Worm (Caenorhabditis elegans) whole organism, L4 larva: Measurements from ENCODE around the gene K06H7.1.

Source experiments
- F10B5.3 ChIP-seq: sonication (generic microtip); optimal IDR thresholded peaks from 2 replicates; lab custom pipeline; 2016; ENCODE audit warnings: mild to moderate bottlenecking, missing genetic modification characterization, missing compliant biosample characterization
- F26F4.8 ChIP-seq: fragments of 200-800 bp; sonication (Bioruptor generic); conservative IDR thresholded peaks from 2 replicates; pipeline ENCODE4 v1.3.6; 2022; ENCODE audit warnings: missing genetic modification characterization, missing compliant biosample characterization
- F44E2.7 ChIP-seq: fragments of 200-800 bp; sonication (Bioruptor generic); IDR thresholded peaks from 2 replicates; pipeline ENCODE4 v2.1.2; 2022; ENCODE audit warnings: missing genetic modification characterization, missing compliant biosample characterization
- F49E8.2 ChIP-seq: sonication (generic microtip); optimal IDR thresholded peaks from 2 replicates; lab custom pipeline; 2016; ENCODE audit warnings: missing compliant biosample characterization, mild to moderate bottlenecking, missing genetic modification characterization, borderline replicate concordance
- R02D3.7 ChIP-seq: fragments of 150-350 bp; sonication (generic microtip); optimal IDR thresholded peaks from 3 replicates; lab custom pipeline; 2014; ENCODE audit warnings: missing biosample characterization, missing genetic modification characterization
- T20F7.1 ChIP-seq: fragments of 200-800 bp; sonication (Bioruptor generic); optimal IDR thresholded peaks from 2 replicates; lab custom pipeline; 2018; ENCODE audit warnings: mild to moderate bottlenecking, missing genetic modification characterization, missing compliant biosample characterization
- T26A8.4 ChIP-seq: fragments of 200-800 bp; sonication (Bioruptor generic); IDR thresholded peaks from 2 replicates; pipeline ENCODE4 v1.3.6; 2022; ENCODE audit warnings: missing genetic modification characterization, missing compliant biosample characterization
- Y105C5A.15 ChIP-seq: fragments of 200-800 bp; sonication (Bioruptor generic); IDR thresholded peaks from 2 replicates; pipeline ENCODE4 v1.3.6; 2022; ENCODE audit warnings: missing genetic modification characterization, missing compliant biosample characterization
- ZK337.2 ChIP-seq: fragments of 200-800 bp; sonication (Bioruptor generic); IDR thresholded peaks from 2 replicates; pipeline ENCODE4 v1.3.6; 2022; ENCODE audit warnings: missing genetic modification reagents, missing genetic modification characterization, missing compliant biosample characterization
- ZK546.5 ChIP-seq, 2 experiments: sonication (generic microtip); optimal IDR thresholded peaks; 2 replicates each; lab custom pipeline; 2017; ENCODE audit warnings: missing biosample characterization in 2 of 2, missing genetic modification characterization in 2 of 2
- aly-2 ChIP-seq: sonication (generic microtip); optimal IDR thresholded peaks from 2 replicates; lab custom pipeline; 2018; ENCODE audit warnings: missing biosample characterization, missing genetic modification characterization
- arid-1 ChIP-seq: fragments of 200-800 bp; sonication (Bioruptor generic); conservative IDR thresholded peaks from 2 replicates; pipeline ENCODE4 v1.3.6; 2022; ENCODE audit warnings: missing genetic modification reagents, missing genetic modification characterization, missing compliant biosample characterization
- ceh-20 ChIP-seq: fragments of 200-800 bp; sonication (Bioruptor generic); IDR thresholded peaks from 2 replicates; pipeline ENCODE4 v1.3.6; 2022; ENCODE audit warnings: missing genetic modification reagents, missing genetic modification characterization, missing compliant biosample characterization
- ceh-32 ChIP-seq: sonication (generic microtip); optimal IDR thresholded peaks from 2 replicates; lab custom pipeline; 2016; ENCODE audit warnings: mild to moderate bottlenecking, missing genetic modification characterization, missing compliant biosample characterization; ENCODE audit not compliant: poor library complexity
- ctbp-1 ChIP-seq: fragments of 200-800 bp; sonication (Bioruptor generic); IDR thresholded peaks from 2 replicates; pipeline ENCODE4 v1.3.6; 2022; ENCODE audit warnings: missing genetic modification reagents, missing genetic modification characterization, missing compliant biosample characterization
- daf-12 ChIP-seq: fragments of 150-350 bp; optimal IDR thresholded peaks from 2 replicates; lab custom pipeline; 2014; ENCODE audit warnings: missing biosample characterization, missing genetic modification reagents, missing genetic modification characterization
- daf-16 ChIP-seq, 3 experiments: sonication (generic microtip); optimal IDR thresholded peaks; 2 replicates each; lab custom pipeline; 2016 to 2017; ENCODE audit warnings: missing genetic modification characterization in 3 of 3, missing genetic modification reagents in 3 of 3, mild to moderate bottlenecking in 2 of 3, missing compliant biosample characterization in 2 of 3, missing biosample characterization in 1 of 3, moderate library complexity in 1 of 3
- daf-8 ChIP-seq: fragments of 200-800 bp; sonication (Bioruptor generic); IDR thresholded peaks from 2 replicates; pipeline ENCODE4 v1.3.6; 2022; ENCODE audit warnings: missing genetic modification characterization, missing compliant biosample characterization
- dve-1 ChIP-seq: sonication (generic microtip); optimal IDR thresholded peaks from 2 replicates; lab custom pipeline; 2017; ENCODE audit warnings: antibody characterized with exemption, mild to moderate bottlenecking, missing genetic modification characterization, missing compliant biosample characterization; ENCODE audit not compliant: insufficient read depth
- fkh-10 ChIP-seq: fragments of 150-350 bp; optimal IDR thresholded peaks from 2 replicates; lab custom pipeline; 2014; ENCODE audit warnings: missing biosample characterization, missing genetic modification reagents, missing genetic modification characterization
- gei-8 ChIP-seq: fragments of 200-800 bp; sonication (Bioruptor generic); optimal IDR thresholded peaks from 2 replicates; lab custom pipeline; 2018; ENCODE audit warnings: mild to moderate bottlenecking, missing genetic modification characterization, missing compliant biosample characterization
- hif-1 ChIP-seq, 2 experiments: sonication (generic microtip); optimal IDR thresholded peaks; 2 replicates each; lab custom pipeline; 2016 to 2017; ENCODE audit warnings: missing compliant biosample characterization in 2 of 2, missing genetic modification characterization in 2 of 2, missing genetic modification reagents in 2 of 2, missing genotype in 2 of 2, mild to moderate bottlenecking in 1 of 2
- hlh-11 ChIP-seq: fragments of 200-800 bp; sonication (Bioruptor generic); optimal IDR thresholded peaks from 2 replicates; lab custom pipeline; 2018; ENCODE audit warnings: mild to moderate bottlenecking, missing genetic modification characterization, missing compliant biosample characterization
- hlh-30 ChIP-seq: sonication (generic microtip); optimal IDR thresholded peaks from 2 replicates; lab custom pipeline; 2017; ENCODE audit warnings: antibody characterized with exemption, mild to moderate bottlenecking, missing genetic modification characterization, missing compliant biosample characterization; ENCODE audit not compliant: insufficient read depth
- lin-13 ChIP-seq: fragments of 150-350 bp; optimal IDR thresholded peaks from 2 replicates; lab custom pipeline; 2014; ENCODE audit warnings: missing biosample characterization, missing genetic modification reagents, missing genetic modification characterization
- lin-15B ChIP-seq: fragments of 150-350 bp; sonication (generic microtip); optimal IDR thresholded peaks from 3 replicates; lab custom pipeline; 2014; ENCODE audit warnings: missing biosample characterization, missing genetic modification characterization
- lin-38 ChIP-seq: fragments of 200-800 bp; sonication (Bioruptor generic); IDR thresholded peaks from 2 replicates; pipeline ENCODE4 v1.3.6; 2022; ENCODE audit warnings: missing genetic modification reagents, missing genetic modification characterization, missing compliant biosample characterization
- lir-3 ChIP-seq: sonication (generic microtip); optimal IDR thresholded peaks from 2 replicates; lab custom pipeline; 2016; ENCODE audit warnings: mild to moderate bottlenecking, missing genetic modification characterization, missing compliant biosample characterization
- lsy-2 ChIP-seq, 2 experiments: fragments of 150-350 bp in 1 of 2; sonication (generic microtip) in 1 of 2; optimal IDR thresholded peaks; 2 replicates each; lab custom pipeline; 2014 to 2017; ENCODE audit warnings: missing biosample characterization in 2 of 2, missing genetic modification characterization in 2 of 2
- mdl-1 ChIP-seq, 2 experiments: fragments of 150-350 bp in 1 of 2; sonication (generic microtip) in 1 of 2; optimal IDR thresholded peaks; 2 replicates each; lab custom pipeline; 2014 to 2017; ENCODE audit warnings: missing biosample characterization in 2 of 2, missing genetic modification characterization in 2 of 2
- mdt-29 ChIP-seq: fragments of 200-800 bp; sonication (Bioruptor generic); IDR thresholded peaks from 2 replicates; pipeline ENCODE4 v1.3.6; 2022; ENCODE audit warnings: missing genetic modification reagents, missing genetic modification characterization, missing compliant biosample characterization
- mep-1 ChIP-seq: fragments of 150-350 bp; sonication (generic microtip); optimal IDR thresholded peaks from 3 replicates; lab custom pipeline; 2014; ENCODE audit warnings: missing biosample characterization, missing genetic modification characterization
- nhr-102 ChIP-seq: sonication (generic microtip); optimal IDR thresholded peaks from 2 replicates; lab custom pipeline; 2016; ENCODE audit warnings: mild to moderate bottlenecking, missing genetic modification characterization, moderate library complexity, missing compliant biosample characterization
- nhr-237 ChIP-seq: sonication (generic microtip); optimal IDR thresholded peaks from 2 replicates; lab custom pipeline; 2017; ENCODE audit warnings: missing biosample characterization, missing genetic modification characterization
- nhr-28 ChIP-seq: fragments of 150-350 bp; optimal IDR thresholded peaks from 2 replicates; lab custom pipeline; 2014; ENCODE audit warnings: missing biosample characterization, missing genetic modification characterization
- nhr-48 ChIP-seq: sonication (generic microtip); optimal IDR thresholded peaks from 2 replicates; lab custom pipeline; 2016; ENCODE audit warnings: mild to moderate bottlenecking, missing genetic modification characterization, missing compliant biosample characterization
- nhr-6 ChIP-seq: fragments of 150-350 bp; optimal IDR thresholded peaks from 2 replicates; lab custom pipeline; 2014; ENCODE audit warnings: missing biosample characterization, missing genetic modification characterization
- pqm-1 ChIP-seq: sonication (generic microtip); optimal IDR thresholded peaks from 2 replicates; lab custom pipeline; 2017; ENCODE audit warnings: missing biosample characterization, missing genetic modification characterization
- rbr-2 ChIP-seq: sonication (generic microtip); optimal IDR thresholded peaks from 2 replicates; lab custom pipeline; 2016; ENCODE audit warnings: missing genotype, missing genetic modification characterization, missing compliant biosample characterization
- saeg-2 ChIP-seq: fragments of 200-800 bp; sonication (Bioruptor generic); IDR thresholded peaks from 2 replicates; pipeline ENCODE4 v1.3.6; 2022; ENCODE audit warnings: missing genetic modification reagents, missing genetic modification characterization, missing compliant biosample characterization
- snpc-4 ChIP-seq: fragments of 150-350 bp; optimal IDR thresholded peaks from 2 replicates; lab custom pipeline; 2014; ENCODE audit warnings: missing biosample characterization, missing genetic modification characterization
- spr-1 ChIP-seq: sonication (generic microtip); optimal IDR thresholded peaks from 2 replicates; lab custom pipeline; 2016; ENCODE audit warnings: mild to moderate bottlenecking, missing genetic modification characterization, missing compliant biosample characterization
- spr-3 ChIP-seq: fragments of 200-800 bp; sonication (Bioruptor generic); optimal IDR thresholded peaks from 2 replicates; lab custom pipeline; 2018; ENCODE audit warnings: mild to moderate bottlenecking, missing genetic modification characterization, missing compliant biosample characterization
- tra-1 ChIP-seq: fragments of 200-800 bp; sonication (Bioruptor generic); IDR thresholded peaks from 2 replicates; pipeline ENCODE4 v1.3.6; 2022; ENCODE audit warnings: missing genetic modification reagents, missing genetic modification characterization, missing compliant biosample characterization
- unc-130 ChIP-seq: sonication (generic microtip); optimal IDR thresholded peaks from 2 replicates; lab custom pipeline; 2016; ENCODE audit warnings: missing genetic modification reagents, missing genetic modification characterization, missing compliant biosample characterization
- unc-39 ChIP-seq: sonication (generic microtip); optimal IDR thresholded peaks from 2 replicates; lab custom pipeline; 2017; ENCODE audit warnings: missing biosample characterization, missing genetic modification characterization
- unc-62 ChIP-seq, 3 experiments: fragments of 150-350 bp in 1 of 3; sonication (generic microtip); optimal IDR thresholded peaks in 2 of 3; peaks in 1 of 3; 1 replicate in 1 of 3; 2 replicates in 2 of 3; lab custom pipeline; 2014 to 2017; ENCODE audit warnings: missing biosample characterization in 3 of 3, missing genetic modification characterization in 3 of 3, missing genetic modification reagents in 3 of 3, missing genotype in 1 of 3
- zag-1 ChIP-seq: fragments of 150-350 bp; optimal IDR thresholded peaks from 2 replicates; lab custom pipeline; 2014; ENCODE audit warnings: missing biosample characterization, missing genetic modification characterization
- zfp-2 ChIP-seq: sonication (generic microtip); optimal IDR thresholded peaks from 2 replicates; lab custom pipeline; 2016; ENCODE audit warnings: mild to moderate bottlenecking, missing genetic modification characterization, missing compliant biosample characterization
- zip-2 ChIP-seq: fragments of 150-350 bp; optimal IDR thresholded peaks from 2 replicates; lab custom pipeline; 2014; ENCODE audit warnings: missing biosample characterization, missing genetic modification characterization
- ztf-7 ChIP-seq: fragments of 150-350 bp; optimal IDR thresholded peaks from 2 replicates; lab custom pipeline; 2014; ENCODE audit warnings: missing biosample characterization, missing genetic modification characterization

K06H7.1 gene

DNA sequence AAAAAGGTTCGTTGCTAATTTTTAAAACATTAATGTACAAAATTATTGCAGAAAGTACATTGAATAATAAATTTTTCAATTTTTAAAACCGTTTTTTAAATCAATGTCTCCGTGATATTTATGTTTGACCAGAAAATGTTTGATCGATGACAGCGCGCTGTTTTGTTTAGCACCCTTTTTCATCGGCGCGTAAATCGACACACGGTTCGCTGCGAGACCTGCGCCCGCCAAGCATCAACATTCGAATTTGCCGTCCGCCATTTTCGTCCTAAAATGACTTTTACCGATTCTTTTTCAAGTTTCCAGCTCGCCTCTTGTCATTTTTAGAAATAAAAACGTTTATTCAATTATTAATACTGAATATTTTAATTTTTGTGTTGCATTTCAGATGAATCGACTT is 1.8 kb downstream of the K06H7.1 start, which contains the start of gene plk-1:
plk-1 (plus strand) TSS at position 389 of the 400 bp plus-strand sequence.
- TF ChIP-seq zfp-2 (tag; lab: Kevin White, UChicago) = no peak
- no peak for TF ChIP-seq T26A8.4 (GFP tag; lab: Robert Waterston, UW)
- TF ChIP-seq rbr-2 (tag; lab: Kevin White, UChicago) = no peak
- TF ChIP-seq ztf-7 = no peak
- no peak for TF ChIP-seq aly-2 (tag; lab: Kevin White, UChicago)
- TF ChIP-seq nhr-102 = no peak
- no peak for TF ChIP-seq F26F4.8
- peak; percentile 57 for TF ChIP-seq R02D3.7 (tag; lab: Kevin White, UChicago)
- TF ChIP-seq nhr-48 (tag; lab: Kevin White, UChicago) = no peak
- no peak for TF ChIP-seq mdt-29 (GFP tag; lab: Robert Waterston, UW)
- TF ChIP-seq lin-13 (GFP tag; lab: Kevin White, UChicago) = no peak
- no peak for TF ChIP-seq lir-3
- TF ChIP-seq F49E8.2 (tag; lab: Kevin White, UChicago) = no peak
- no peak for TF ChIP-seq ceh-32 (tag; lab: Kevin White, UChicago)
- TF ChIP-seq nhr-28 = no peak
- TF ChIP-seq nhr-237 = no peak
- no peak for TF ChIP-seq hlh-11 (tag; lab: Kevin White, UChicago)
- no peak for TF ChIP-seq unc-62 (GFP tag; optimal IDR thresholded peaks at IDR 0.05 in 1 of 2; lab: Kevin White, UChicago)
- TF ChIP-seq unc-62 (tag; optimal IDR thresholded peaks at IDR 0.05; lab: Kevin White, UChicago) = no peak
- TF ChIP-seq lin-15B (tag; lab: Kevin White, UChicago) = no peak
- no peak for TF ChIP-seq ceh-20 (GFP tag; lab: Robert Waterston, UW)
- no peak for TF ChIP-seq pqm-1 (tag; lab: Kevin White, UChicago)
- TF ChIP-seq gei-8 = no peak
- no peak for TF ChIP-seq tra-1
- TF ChIP-seq mep-1 (tag; lab: Kevin White, UChicago) = no peak
- TF ChIP-seq lin-38 (GFP tag; lab: Robert Waterston, UW) = no peak
- TF ChIP-seq mdl-1 (tag; optimal IDR thresholded peaks at IDR 0.05; lab: Kevin White, UChicago) = no peak
- TF ChIP-seq saeg-2 (GFP tag; lab: Robert Waterston, UW) = no peak
- TF ChIP-seq daf-12 (tag; lab: Kevin White, UChicago) = no peak
- TF ChIP-seq Y105C5A.15 (GFP tag; lab: Robert Waterston, UW) = no peak
- TF ChIP-seq hif-1 (tag; optimal IDR thresholded peaks at IDR 0.05; lab: Kevin White, UChicago) = no peak
- no peak for TF ChIP-seq zip-2
- no peak for TF ChIP-seq fkh-10 (GFP tag; lab: Kevin White, UChicago)
- TF ChIP-seq unc-39 (tag; lab: Kevin White, UChicago) = no peak
- no peak for TF ChIP-seq snpc-4 (tag; lab: Kevin White, UChicago)
- peak; percentile 25 for TF ChIP-seq hlh-30 (tag; lab: Kevin White, UChicago)
- peak in 1 of 2 experiments; percentile 60 for TF ChIP-seq lsy-2 (tag; optimal IDR thresholded peaks at IDR 0.05; lab: Kevin White, UChicago)
- TF ChIP-seq nhr-6 (tag; lab: Kevin White, UChicago) = peak; percentile 50
- no peak for TF ChIP-seq daf-8
- TF ChIP-seq F10B5.3 (tag; lab: Kevin White, UChicago) = no peak
- no peak for TF ChIP-seq zag-1
- TF ChIP-seq ctbp-1 = no peak
- no peak for TF ChIP-seq F44E2.7 (GFP tag; lab: Robert Waterston, UW)
- TF ChIP-seq T20F7.1 (GFP tag; lab: Kevin White, UChicago) = no peak
- peak; percentile 12 for TF ChIP-seq dve-1
- no peak for TF ChIP-seq daf-16 (GFP tag; optimal IDR thresholded peaks at IDR 0.05; lab: Kevin White, UChicago)
- TF ChIP-seq daf-16 (tag; optimal IDR thresholded peaks at IDR 0.05; lab: Kevin White, UChicago) = peak; percentile 46
- TF ChIP-seq spr-3 (GFP tag; lab: Kevin White, UChicago) = no peak
- no peak for TF ChIP-seq spr-1 (tag; lab: Kevin White, UChicago)
- TF ChIP-seq arid-1 (GFP tag; lab: Robert Waterston, UW) = no peak
- no peak for TF ChIP-seq ZK337.2 (GFP tag; lab: Robert Waterston, UW)
- peak; percentile 85 for TF ChIP-seq unc-130 (GFP tag; lab: Kevin White, UChicago)
- no peak for TF ChIP-seq ZK546.5 (tag; optimal IDR thresholded peaks at IDR 0.05; lab: Kevin White, UChicago)
